Fruit fly (Drosophila melanogaster) whole organism, prepupa: ENCODE measurements around the gene nyo.

Source experiments
- Blimp-1 ChIP-seq: fragments of 200-800 bp; sonication (Bioruptor generic); optimal IDR thresholded peaks from 3 replicates; lab custom pipeline; 2017; ENCODE audit warnings: missing biosample characterization, missing genetic modification characterization, mild to moderate bottlenecking, moderate library complexity, missing genetic modification reagents
- CG10631 ChIP-seq: fragments of 200-800 bp; sonication (Bioruptor generic); optimal IDR thresholded peaks from 2 replicates; lab custom pipeline; 2016; ENCODE audit warnings: missing biosample characterization, missing genetic modification characterization
- CG10669 ChIP-seq: fragments of 200-800 bp; sonication (Bioruptor generic); optimal IDR thresholded peaks from 3 replicates; lab custom pipeline; 2018; ENCODE audit warnings: missing biosample characterization, mild to moderate bottlenecking, missing genetic modification characterization, moderate library complexity
- CG11294 ChIP-seq: fragments of 200-800 bp; sonication (Bioruptor generic); IDR thresholded peaks from 2 replicates; pipeline ENCODE4 v1.3.6; 2022; ENCODE audit warnings: missing biosample characterization, missing genetic modification characterization
- CG11762 ChIP-seq: fragments of 200-800 bp; sonication (Bioruptor generic); optimal IDR thresholded peaks from 3 replicates; lab custom pipeline; 2016; ENCODE audit warnings: missing biosample characterization, missing genetic modification characterization; ENCODE audit not compliant: insufficient read depth
- CG15336 ChIP-seq: fragments of 200-800 bp; sonication (Bioruptor generic); IDR thresholded peaks from 2 replicates; pipeline ENCODE4 v1.3.6; 2022; ENCODE audit warnings: missing biosample characterization, missing genetic modification characterization
- CG1621 ChIP-seq: fragments of 200-800 bp; sonication (Bioruptor generic); optimal IDR thresholded peaks from 3 replicates; lab custom pipeline; 2018; ENCODE audit warnings: missing biosample characterization, mild to moderate bottlenecking, missing genetic modification characterization
- CG31627 ChIP-seq: fragments of 200-800 bp; sonication (Bioruptor generic); optimal IDR thresholded peaks from 3 replicates; lab custom pipeline; 2016; ENCODE audit warnings: missing biosample characterization, missing genetic modification characterization
- CG32006 ChIP-seq: fragments of 200-800 bp; sonication (Bioruptor generic); optimal IDR thresholded peaks from 3 replicates; lab custom pipeline; 2017; ENCODE audit warnings: missing biosample characterization, mild to moderate bottlenecking, missing genetic modification characterization
- CG3919 ChIP-seq: fragments of 200-800 bp; sonication (Bioruptor generic); optimal IDR thresholded peaks from 3 replicates; lab custom pipeline; 2016; ENCODE audit warnings: missing biosample characterization, missing genetic modification characterization
- CG4318 ChIP-seq: fragments of 200-800 bp; sonication (Bioruptor generic); optimal IDR thresholded peaks from 3 replicates; lab custom pipeline; 2017; ENCODE audit warnings: missing biosample characterization, mild to moderate bottlenecking, missing genetic modification characterization
- CG6163 ChIP-seq: fragments of 200-800 bp; sonication (Bioruptor generic); IDR thresholded peaks from 3 replicates; pipeline ENCODE4 v1.3.6; 2022; ENCODE audit warnings: missing biosample characterization, missing genetic modification characterization
- CG6792 ChIP-seq: fragments of 200-800 bp; sonication (Bioruptor generic); optimal IDR thresholded peaks from 3 replicates; lab custom pipeline; 2016; ENCODE audit warnings: missing biosample characterization, missing genetic modification characterization
- CG6808 ChIP-seq: fragments of 200-800 bp; sonication (Bioruptor generic); optimal IDR thresholded peaks from 3 replicates; lab custom pipeline; 2017; ENCODE audit warnings: missing biosample characterization, missing genetic modification characterization, mild to moderate bottlenecking, moderate library complexity, missing genetic modification reagents
- CG6854 ChIP-seq: fragments of 200-800 bp; sonication (Bioruptor generic); optimal IDR thresholded peaks from 2 replicates; lab custom pipeline; 2017; ENCODE audit warnings: missing biosample characterization, mild to moderate bottlenecking, missing genetic modification characterization
- CG8119 ChIP-seq: fragments of 200-800 bp; sonication (Bioruptor generic); IDR thresholded peaks from 3 replicates; pipeline ENCODE4 v1.3.6; 2022; ENCODE audit warnings: missing biosample characterization, missing genetic modification characterization
- CG8319 ChIP-seq: fragments of 200-800 bp; sonication (Bioruptor generic); optimal IDR thresholded peaks from 3 replicates; lab custom pipeline; 2016; ENCODE audit warnings: missing biosample characterization, missing genetic modification characterization
- CG9139 ChIP-seq: fragments of 200-800 bp; sonication (Bioruptor generic); optimal IDR thresholded peaks from 3 replicates; lab custom pipeline; 2017; ENCODE audit warnings: missing biosample characterization, mild to moderate bottlenecking, missing genetic modification characterization
- Eip75B ChIP-seq: fragments of 200-800 bp; sonication (Bioruptor generic); optimal IDR thresholded peaks from 3 replicates; lab custom pipeline; 2016; ENCODE audit warnings: missing biosample characterization, missing genetic modification characterization
- Eip78C ChIP-seq: fragments of 200-800 bp; sonication (Bioruptor generic); peaks from one replicate; lab custom pipeline; 2016; ENCODE audit warnings: missing biosample characterization, missing genetic modification characterization
- Eip93F ChIP-seq: fragments of 200-800 bp; sonication (Bioruptor generic); optimal IDR thresholded peaks from 2 replicates; lab custom pipeline; 2016; ENCODE audit warnings: missing biosample characterization, mild to moderate bottlenecking, missing genetic modification characterization
- Ets21C ChIP-seq: fragments of 200-800 bp; sonication (Bioruptor generic); optimal IDR thresholded peaks from 3 replicates; lab custom pipeline; 2016; ENCODE audit warnings: missing biosample characterization, missing genetic modification characterization
- Ets96B ChIP-seq: fragments of 200-800 bp; optimal IDR thresholded peaks from 2 replicates; lab custom pipeline; 2019; ENCODE audit warnings: missing biosample characterization, mild to moderate bottlenecking, missing genetic modification characterization, moderate library complexity
- Hr38 ChIP-seq: sonication (Bioruptor generic); optimal IDR thresholded peaks from 2 replicates; lab custom pipeline; 2016; ENCODE audit warnings: missing biosample characterization, missing genetic modification characterization
- Hr4 ChIP-seq: fragments of 200-800 bp; sonication (Bioruptor generic); optimal IDR thresholded peaks from 3 replicates; lab custom pipeline; 2016; ENCODE audit warnings: missing biosample characterization, missing genetic modification characterization
- Lpt ChIP-seq: fragments of 200-800 bp; sonication (Bioruptor generic); optimal IDR thresholded peaks from 3 replicates; lab custom pipeline; 2016; ENCODE audit warnings: missing biosample characterization, missing genetic modification characterization
- Met ChIP-seq: fragments of 200-800 bp; sonication (Bioruptor generic); optimal IDR thresholded peaks from 3 replicates; lab custom pipeline; 2016; ENCODE audit warnings: missing biosample characterization, missing genetic modification characterization
- OdsH ChIP-seq: fragments of 200-800 bp; sonication (Bioruptor generic); optimal IDR thresholded peaks from 3 replicates; lab custom pipeline; 2016; ENCODE audit warnings: missing biosample characterization, missing genetic modification characterization
- Sox102F ChIP-seq: fragments of 200-800 bp; sonication (Bioruptor generic); optimal IDR thresholded peaks from 2 replicates; lab custom pipeline; 2016; ENCODE audit warnings: missing biosample characterization, mild to moderate bottlenecking, missing genetic modification characterization
- Sox14 ChIP-seq: fragments of 200-800 bp; sonication (Bioruptor generic); optimal IDR thresholded peaks from 3 replicates; lab custom pipeline; 2016; ENCODE audit warnings: missing biosample characterization, missing genetic modification characterization
- Sox15 ChIP-seq: fragments of 200-800 bp; sonication (Bioruptor generic); optimal IDR thresholded peaks from 3 replicates; lab custom pipeline; 2016; ENCODE audit warnings: missing biosample characterization, missing genetic modification characterization
- achi ChIP-seq: fragments of 200-800 bp; sonication (Bioruptor generic); optimal IDR thresholded peaks from 3 replicates; lab custom pipeline; 2016; ENCODE audit warnings: missing biosample characterization, missing genetic modification characterization
- acj6 ChIP-seq: fragments of 200-800 bp; sonication (Bioruptor generic); optimal IDR thresholded peaks from 3 replicates; lab custom pipeline; 2016; ENCODE audit warnings: missing biosample characterization, missing genetic modification characterization
- cyc ChIP-seq: fragments of 200-800 bp; sonication (Bioruptor generic); optimal IDR thresholded peaks from 3 replicates; lab custom pipeline; 2016; ENCODE audit warnings: missing biosample characterization, missing genetic modification characterization
- dsx ChIP-seq: fragments of 200-800 bp; optimal IDR thresholded peaks from 3 replicates; lab custom pipeline; 2019; ENCODE audit warnings: missing biosample characterization, mild to moderate bottlenecking, missing genetic modification characterization, moderate library complexity; ENCODE audit not compliant: poor library complexity, severe bottlenecking
- eg ChIP-seq: fragments of 200-800 bp; sonication (Bioruptor generic); IDR thresholded peaks from 3 replicates; pipeline ENCODE4 v1.3.6; 2022; ENCODE audit warnings: missing biosample characterization, missing genetic modification characterization
- esn ChIP-seq: fragments of 200-800 bp; sonication (Bioruptor generic); optimal IDR thresholded peaks from 2 replicates; lab custom pipeline; 2016; ENCODE audit warnings: missing biosample characterization, mild to moderate bottlenecking, missing genetic modification characterization, moderate library complexity
- fd85E ChIP-seq: fragments of 200-800 bp; sonication (Bioruptor generic); optimal IDR thresholded peaks from 3 replicates; lab custom pipeline; 2016; ENCODE audit warnings: missing biosample characterization, missing genetic modification characterization
- fkh ChIP-seq: fragments of 200-800 bp; sonication (Bioruptor generic); optimal IDR thresholded peaks from 3 replicates; lab custom pipeline; 2017; ENCODE audit warnings: missing biosample characterization, mild to moderate bottlenecking, missing genetic modification characterization, moderate library complexity
- lz ChIP-seq: fragments of 200-800 bp; sonication (Bioruptor generic); optimal IDR thresholded peaks from 3 replicates; lab custom pipeline; 2016; ENCODE audit warnings: missing biosample characterization, missing genetic modification characterization
- pdm3 ChIP-seq: fragments of 200-800 bp; sonication (Bioruptor generic); optimal IDR thresholded peaks from 3 replicates; lab custom pipeline; 2016; ENCODE audit warnings: missing biosample characterization, missing genetic modification characterization
- ss ChIP-seq, 2 experiments: fragments of 200-800 bp; sonication (Bioruptor generic); optimal IDR thresholded peaks; 2 replicates in 1 of 2; 3 replicates in 1 of 2; lab custom pipeline; 2017 to 2018; ENCODE audit warnings: mild to moderate bottlenecking in 2 of 2, missing biosample characterization in 2 of 2, missing genetic modification characterization in 2 of 2, moderate library complexity in 1 of 2
- svp ChIP-seq: fragments of 200-800 bp; sonication (Bioruptor generic); peaks from one replicate; lab custom pipeline; 2016; ENCODE audit warnings: missing biosample characterization, missing genetic modification characterization
- topi ChIP-seq: fragments of 200-800 bp; sonication (Bioruptor generic); optimal IDR thresholded peaks from 3 replicates; lab custom pipeline; 2016; ENCODE audit warnings: missing biosample characterization, missing genetic modification characterization
- vri ChIP-seq: fragments of 200-800 bp; sonication (Bioruptor generic); optimal IDR thresholded peaks from 3 replicates; lab custom pipeline; 2016; ENCODE audit warnings: missing biosample characterization, mild to moderate bottlenecking, missing genetic modification characterization

nyo gene

dm6 chr3R:31503665-31504064 lies 39.2 kb upstream of the nyo start (continued):
- TF ChIP-seq CG6808 (GFP tag; lab: Kevin White, UChicago), result no peak
- peak; percentile 35 for TF ChIP-seq pdm3 (GFP tag; lab: Kevin White, UChicago)
- no peak for TF ChIP-seq Eip93F (GFP tag; lab: Kevin White, UChicago)
- peak; percentile 36; the same call in 1 of the 3 replicates for TF ChIP-seq CG8119
- TF ChIP-seq Blimp-1 (GFP tag; lab: Kevin White, UChicago), result no peak
- peak; percentile 14 for TF ChIP-seq esn (GFP tag; lab: Kevin White, UChicago)
- TF ChIP-seq eg (GFP tag; lab: Robert Waterston, UW), result no peak
- TF ChIP-seq Eip78C, result peak; percentile 84
- TF ChIP-seq CG8319 (GFP tag; lab: Kevin White, UChicago), result no peak
- peak; percentile 26 for TF ChIP-seq achi
- peak; percentile 51 for TF ChIP-seq CG10669 (GFP tag; lab: Kevin White, UChicago)
- TF ChIP-seq Eip75B (GFP tag; lab: Kevin White, UChicago), result peak; percentile 21
- TF ChIP-seq lz (GFP tag; lab: Kevin White, UChicago), result no peak
- TF ChIP-seq CG11294 (GFP tag; lab: Robert Waterston, UW), result no peak
- TF ChIP-seq CG9139 (GFP tag; lab: Kevin White, UChicago), result no peak
- TF ChIP-seq dsx, result peak; percentile 12
- peak; percentile 63 for TF ChIP-seq Ets96B (tag; lab: Kevin White, UChicago)

- TF ChIP-seq Hr38 (GFP tag; lab: Kevin White, UChicago) (no peak), CG1621 (tag; lab: Kevin White, UChicago) (peak; percentile 75), CG6854 (GFP tag; lab: Kevin White, UChicago) (peak; percentile 75)
These were observed 38.0 kb upstream of the nyo start for dm6 chr3R:31504731-31505252.

- TF ChIP-seq Sox15 (GFP tag; lab: Kevin White, UChicago) (peak; percentile 41), achi (peak; percentile 54), dsx (no peak), fkh (GFP tag; lab: Kevin White, UChicago) (no peak), OdsH (GFP tag; lab: Kevin White, UChicago) (peak; percentile 50), CG6163 (no peak), topi (peak; percentile 74), acj6 (GFP tag; lab: Kevin White, UChicago) (peak; percentile 63), CG32006 (GFP tag; lab: Kevin White, UChicago) (peak; percentile 26), CG3919 (GFP tag; lab: Kevin White, UChicago) (peak; percentile 46), Sox14 (GFP tag; lab: Kevin White, UChicago) (peak; percentile 63), CG4318 (no peak), Hr4 (GFP tag; lab: Kevin White, UChicago) (no peak), CG10669 (GFP tag; lab: Kevin White, UChicago) (peak; percentile 11), CG8319 (GFP tag; lab: Kevin White, UChicago) (peak; percentile 19), CG10631 (GFP tag; lab: Kevin White, UChicago) (peak; percentile 73), cyc (peak; percentile 66), CG15336 (GFP tag; lab: Robert Waterston, UW) (no peak), Met (GFP tag; lab: Kevin White, UChicago) (peak; percentile 78), CG11762 (GFP tag; lab: Kevin White, UChicago) (peak; percentile 7), Eip75B (GFP tag; lab: Kevin White, UChicago) (peak; percentile 69), CG31627 (GFP tag; lab: Kevin White, UChicago) (peak; percentile 79), CG11294 (GFP tag; lab: Robert Waterston, UW) (no peak), fd85E (GFP tag; lab: Kevin White, UChicago) (no peak), eg (GFP tag; lab: Robert Waterston, UW) (no peak), lz (GFP tag; lab: Kevin White, UChicago) (peak; percentile 80), Lpt (GFP tag; lab: Kevin White, UChicago) (no peak), svp (GFP tag; lab: Kevin White, UChicago) (peak; percentile 86), Sox102F (GFP tag; lab: Kevin White, UChicago) (peak; percentile 64), pdm3 (GFP tag; lab: Kevin White, UChicago) (peak; percentile 61), CG6792 (GFP tag; lab: Kevin White, UChicago) (peak; percentile 58), CG9139 (GFP tag; lab: Kevin White, UChicago) (no peak), CG8119 (no peak), Eip78C (peak; percentile 88), vri (no peak), esn (GFP tag; lab: Kevin White, UChicago) (peak; percentile 84), Ets21C (GFP tag; lab: Kevin White, UChicago) (peak; percentile 71), ss (GFP tag; optimal IDR thresholded peaks at IDR 0.05; lab: Kevin White, UChicago) (peak in 1 of 2 experiments; percentile 7)
These were observed 37.6 kb upstream of the nyo start for dm6 chr3R:31505254-31505689.
